Fruit fly (Drosophila melanogaster) whole organism, embryonic: ENCODE data around the gene CG14195.

Source experiments
- B-H2 ChIP-seq: fragments of 200-800 bp; sonication (Bioruptor generic); optimal IDR thresholded peaks from 2 replicates; lab custom pipeline; 2018; ENCODE audit warnings: missing biosample characterization, mild to moderate bottlenecking, missing genetic modification characterization
- CG10431 ChIP-seq: fragments of 200-800 bp; sonication (Bioruptor generic); optimal IDR thresholded peaks from 3 replicates; lab custom pipeline; 2018; ENCODE audit warnings: missing biosample characterization, mild to moderate bottlenecking, missing genetic modification characterization
- CG10654 ChIP-seq: fragments of 200-800 bp; sonication (Bioruptor generic); optimal IDR thresholded peaks from 2 replicates; lab custom pipeline; 2016; ENCODE audit warnings: missing biosample characterization, missing genetic modification characterization
- CG12744 ChIP-seq: fragments of 200-800 bp; sonication (Bioruptor generic); optimal IDR thresholded peaks from 2 replicates; lab custom pipeline; 2016; ENCODE audit warnings: missing biosample characterization, missing genetic modification characterization
- CG14667 ChIP-seq: fragments of 200-800 bp; sonication (Bioruptor generic); IDR thresholded peaks from 2 replicates; pipeline ENCODE4 v1.3.6; 2022; ENCODE audit warnings: missing biosample characterization, missing genetic modification characterization
- CG14860 ChIP-seq: fragments of 200-800 bp; sonication (Bioruptor generic); IDR thresholded peaks from 3 replicates; pipeline ENCODE4 v1.3.6; 2022; ENCODE audit warnings: missing biosample characterization, missing genetic modification characterization; ENCODE audit not compliant: partially characterized antibody
- CG15479 ChIP-seq: fragments of 200-800 bp; sonication (Bioruptor generic); optimal IDR thresholded peaks from 3 replicates; lab custom pipeline; 2019; ENCODE audit warnings: missing biosample characterization, mild to moderate bottlenecking, missing genetic modification characterization, moderate library complexity
- CG17829 ChIP-seq: fragments of 200-800 bp; optimal IDR thresholded peaks from 2 replicates; lab custom pipeline; 2019; ENCODE audit warnings: missing biosample characterization, mild to moderate bottlenecking, missing genetic modification characterization, moderate library complexity
- CG18619 ChIP-seq: fragments of 200-800 bp; sonication (Bioruptor generic); optimal IDR thresholded peaks from 3 replicates; lab custom pipeline; 2017; ENCODE audit warnings: missing biosample characterization, mild to moderate bottlenecking, missing genetic modification characterization
- CG2712 ChIP-seq: fragments of 200-800 bp; optimal IDR thresholded peaks from 3 replicates; lab custom pipeline; 2019; ENCODE audit warnings: missing biosample characterization, mild to moderate bottlenecking, missing genetic modification characterization, moderate library complexity
- CG30403 ChIP-seq: fragments of 200-800 bp; sonication (Bioruptor generic); optimal IDR thresholded peaks from 3 replicates; lab custom pipeline; 2016; ENCODE audit warnings: missing biosample characterization, missing genetic modification characterization
- CG31365 ChIP-seq: fragments of 200-800 bp; sonication (Bioruptor generic); optimal IDR thresholded peaks from 2 replicates; lab custom pipeline; 2018; ENCODE audit warnings: missing biosample characterization, mild to moderate bottlenecking, missing genetic modification characterization
- CG31441 ChIP-seq: fragments of 200-800 bp; sonication (Bioruptor generic); IDR thresholded peaks from 2 replicates; pipeline ENCODE4 v1.3.6; 2022; ENCODE audit warnings: missing biosample characterization, missing genetic modification characterization
- CG3847 ChIP-seq: fragments of 200-800 bp; sonication (Bioruptor generic); IDR thresholded peaks from 2 replicates; pipeline ENCODE4 v1.3.6; 2022; ENCODE audit warnings: missing biosample characterization, missing genetic modification characterization
- CG43689 ChIP-seq: fragments of 200-800 bp; sonication (Bioruptor generic); IDR thresholded peaks from 2 replicates; pipeline ENCODE4 v1.3.6; 2022; ENCODE audit warnings: missing biosample characterization, missing genetic modification characterization
- CG6813 ChIP-seq: fragments of 200-800 bp; sonication (Bioruptor generic); optimal IDR thresholded peaks from 2 replicates; lab custom pipeline; 2017; ENCODE audit warnings: missing biosample characterization, missing genetic modification characterization, mild to moderate bottlenecking, moderate library complexity, missing genetic modification reagents
- CG8765 ChIP-seq: fragments of 200-800 bp; sonication (Bioruptor generic); IDR thresholded peaks from 2 replicates; pipeline ENCODE4 v1.3.6; 2022; ENCODE audit warnings: missing biosample characterization, missing genetic modification characterization
- CG9437 ChIP-seq: fragments of 200-800 bp; sonication (Bioruptor generic); optimal IDR thresholded peaks from 2 replicates; lab custom pipeline; 2018; ENCODE audit warnings: missing biosample characterization, mild to moderate bottlenecking, missing genetic modification characterization
- CG9609 ChIP-seq: fragments of 200-800 bp; sonication (Bioruptor generic); optimal IDR thresholded peaks from 3 replicates; lab custom pipeline; 2016; ENCODE audit warnings: missing biosample characterization, missing genetic modification characterization
- CG9876 ChIP-seq: fragments of 200-800 bp; sonication (Bioruptor generic); optimal IDR thresholded peaks from 2 replicates; lab custom pipeline; 2016; ENCODE audit warnings: missing biosample characterization, missing genetic modification characterization
- Dek ChIP-seq: fragments of 200-800 bp; sonication (Bioruptor generic); optimal IDR thresholded peaks from 3 replicates; lab custom pipeline; 2019; ENCODE audit warnings: missing biosample characterization, mild to moderate bottlenecking, missing genetic modification characterization, moderate library complexity
- Drgx ChIP-seq: fragments of 200-800 bp; sonication (Bioruptor generic); IDR thresholded peaks from 2 replicates; pipeline ENCODE4 v1.3.6; 2022; ENCODE audit warnings: missing biosample characterization, missing genetic modification characterization
- Ets65A ChIP-seq: fragments of 200-800 bp; sonication (Bioruptor generic); peaks from one replicate; lab custom pipeline; 2016; ENCODE audit warnings: missing biosample characterization, missing genetic modification characterization
- Hr3 ChIP-seq: fragments of 200-800 bp; sonication (Bioruptor generic); optimal IDR thresholded peaks from 3 replicates; lab custom pipeline; 2016; ENCODE audit warnings: missing biosample characterization, missing genetic modification characterization
- Hr78 ChIP-seq, 2 experiments: fragments of 200-800 bp in 1 of 2; fragments of >200 bp in 1 of 2; sonication (Bioruptor generic) in 1 of 2; optimal IDR thresholded peaks; 2 replicates each; lab custom pipeline; 2017 to 2019; ENCODE audit warnings: missing biosample characterization in 2 of 2, missing genetic modification characterization in 2 of 2, mild to moderate bottlenecking in 1 of 2, moderate library complexity in 1 of 2
- Hsf ChIP-seq: fragments of 200-800 bp; sonication (Bioruptor generic); optimal IDR thresholded peaks from 3 replicates; lab custom pipeline; 2016; ENCODE audit warnings: missing biosample characterization, missing genetic modification characterization
- Lhr ChIP-seq: fragments of 200-800 bp; sonication (Bioruptor generic); optimal IDR thresholded peaks from 3 replicates; lab custom pipeline; 2017; ENCODE audit warnings: mild to moderate bottlenecking, missing biosample characterization, missing genetic modification reagents, missing genetic modification characterization
- MTF-1 ChIP-seq: fragments of 200-800 bp; sonication (Bioruptor generic); optimal IDR thresholded peaks from 2 replicates; lab custom pipeline; 2018; ENCODE audit warnings: missing biosample characterization, mild to moderate bottlenecking, missing genetic modification characterization, borderline replicate concordance
- Med ChIP-seq: fragments of 200-800 bp; sonication (Bioruptor generic); peaks from one replicate; lab custom pipeline; 2016; ENCODE audit warnings: missing biosample characterization, missing genetic modification characterization, mild to moderate bottlenecking, inconsistent platforms, moderate library complexity
- Mes4 ChIP-seq: fragments of 200-800 bp; sonication (Bioruptor generic); optimal IDR thresholded peaks from 2 replicates; lab custom pipeline; 2016; ENCODE audit warnings: missing biosample characterization, missing genetic modification characterization
- Neu2 ChIP-seq: fragments of 200-800 bp; sonication (Bioruptor generic); optimal IDR thresholded peaks from 3 replicates; lab custom pipeline; 2016; ENCODE audit warnings: missing biosample characterization, missing genetic modification characterization, borderline replicate concordance
- Rx ChIP-seq: fragments of 200-800 bp; sonication (Bioruptor generic); IDR thresholded peaks from 2 replicates; pipeline ENCODE4 v1.3.6; 2022; ENCODE audit warnings: missing biosample characterization, missing genetic modification characterization
- Side ChIP-seq: fragments of 200-800 bp; sonication (Bioruptor generic); optimal IDR thresholded peaks from 2 replicates; lab custom pipeline; 2016; ENCODE audit warnings: missing biosample characterization, missing genetic modification characterization
- Tbp ChIP-seq: fragments of >200 bp; optimal IDR thresholded peaks from 2 replicates; lab custom pipeline; 2018; ENCODE audit warnings: missing biosample characterization, missing genetic modification characterization
- Vsx1 ChIP-seq: fragments of 200-800 bp; sonication (Bioruptor generic); optimal IDR thresholded peaks from 2 replicates; lab custom pipeline; 2017; ENCODE audit warnings: missing biosample characterization, mild to moderate bottlenecking, missing genetic modification characterization, missing genetic modification reagents
- ab ChIP-seq: fragments of 200-800 bp; sonication (Bioruptor generic); optimal IDR thresholded peaks from 2 replicates; lab custom pipeline; 2016; ENCODE audit warnings: missing biosample characterization, missing genetic modification characterization
- ato ChIP-seq: fragments of 200-800 bp; sonication (Bioruptor generic); IDR thresholded peaks from 2 replicates; pipeline ENCODE4 v1.3.6; 2022; ENCODE audit warnings: missing biosample characterization, missing genetic modification characterization; ENCODE audit not compliant: partially characterized antibody
- bsh ChIP-seq, 2 experiments: fragments of 200-800 bp; sonication (Bioruptor generic); optimal IDR thresholded peaks; 2 replicates each; lab custom pipeline; 2017 to 2018; ENCODE audit warnings: mild to moderate bottlenecking in 2 of 2, missing biosample characterization in 2 of 2, missing genetic modification characterization in 2 of 2, moderate library complexity in 1 of 2
- cg ChIP-seq: fragments of 200-800 bp; sonication (Bioruptor generic); optimal IDR thresholded peaks from 3 replicates; lab custom pipeline; 2019; ENCODE audit warnings: missing biosample characterization, mild to moderate bottlenecking, missing genetic modification characterization, moderate library complexity
- chinmo ChIP-seq: fragments of 200-800 bp; sonication (Bioruptor generic); IDR thresholded peaks from 4 replicates; pipeline ENCODE4 v1.3.6; 2022; ENCODE audit warnings: missing biosample characterization, missing genetic modification characterization; ENCODE audit not compliant: partially characterized antibody
- croc ChIP-seq: fragments of 200-800 bp; sonication (Bioruptor generic); conservative IDR thresholded peaks from 3 replicates; pipeline ENCODE4 v1.3.6; 2022; ENCODE audit warnings: missing biosample characterization, missing genetic modification characterization
- hkb ChIP-seq, 2 experiments: fragments of 200-800 bp in 1 of 2; fragments of >200 bp in 1 of 2; sonication (Bioruptor generic) in 1 of 2; IDR thresholded peaks in 1 of 2; optimal IDR thresholded peaks in 1 of 2; 2 replicates each; pipeline versions ENCODE4 v1.3.6 to Lab custom; 2017 to 2022; ENCODE audit warnings: missing biosample characterization in 1 of 2, missing genetic modification characterization in 1 of 2
- jing ChIP-seq: fragments of 200-800 bp; sonication (Bioruptor generic); optimal IDR thresholded peaks from 2 replicates; lab custom pipeline; 2018; ENCODE audit warnings: missing biosample characterization, mild to moderate bottlenecking, missing genetic modification characterization
- mam ChIP-seq: fragments of 200-800 bp; sonication (Bioruptor generic); optimal IDR thresholded peaks from 3 replicates; lab custom pipeline; 2016; ENCODE audit warnings: missing biosample characterization, missing genetic modification characterization
- oc ChIP-seq: fragments of 200-800 bp; sonication (Bioruptor generic); optimal IDR thresholded peaks from 2 replicates; lab custom pipeline; 2018; ENCODE audit warnings: missing biosample characterization, mild to moderate bottlenecking, missing genetic modification characterization, moderate library complexity
- row ChIP-seq: fragments of 200-800 bp; sonication (Bioruptor generic); IDR thresholded peaks from 3 replicates; pipeline ENCODE4 v1.3.6; 2022; ENCODE audit warnings: missing biosample characterization, missing genetic modification characterization
- tgo ChIP-seq: fragments of 200-800 bp; sonication (Bioruptor generic); IDR thresholded peaks from 3 replicates; pipeline ENCODE4 v1.3.6; 2022; ENCODE audit warnings: missing biosample characterization, missing genetic modification characterization
- twi ChIP-seq: fragments of 200-800 bp; optimal IDR thresholded peaks from 2 replicates; lab custom pipeline; 2019; ENCODE audit warnings: missing biosample characterization, mild to moderate bottlenecking, missing genetic modification characterization, moderate library complexity

Gene CG14195

DNA sequence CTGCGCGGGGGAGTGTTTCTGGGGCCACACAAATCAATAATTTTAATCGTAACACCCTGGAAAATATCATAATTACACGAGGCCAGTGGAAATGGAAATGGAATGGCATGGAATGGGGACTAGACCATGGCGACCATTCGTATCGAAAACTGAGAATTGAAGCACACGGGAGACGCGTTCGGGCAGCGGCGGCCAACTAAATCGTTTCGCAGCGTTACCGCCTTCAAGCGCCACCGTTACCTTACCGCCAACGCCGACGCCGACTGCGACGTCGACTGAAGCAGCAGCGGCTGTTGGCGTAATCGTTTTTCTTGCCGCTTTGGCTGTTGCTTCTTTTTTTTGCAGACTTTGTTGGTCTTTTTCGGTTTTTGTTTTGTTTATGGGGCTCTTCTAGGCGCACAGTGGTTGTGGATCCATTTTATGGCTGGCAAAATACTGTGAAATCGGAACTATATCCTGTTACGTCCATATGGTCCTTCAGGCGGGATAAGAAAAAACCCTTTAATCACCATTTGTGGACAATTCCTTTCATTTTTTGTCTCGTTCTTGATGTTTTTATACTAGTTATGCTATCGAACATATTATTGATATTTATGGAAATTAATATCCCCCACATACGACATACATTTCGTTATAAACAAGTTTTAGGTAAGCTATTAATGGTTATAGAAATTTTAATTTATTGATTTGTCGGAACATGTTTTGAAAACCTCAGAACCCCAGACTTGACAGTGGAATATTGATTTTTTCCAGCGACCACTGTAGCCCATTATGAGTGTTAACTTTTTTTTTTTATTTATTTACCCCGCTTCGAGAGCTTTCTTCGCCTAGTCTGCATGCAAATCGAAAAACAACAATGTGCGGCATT is 46.5 kb downstream of the CG14195 start (continued):
- no peak for TF ChIP-seq bsh (GFP tag; optimal IDR thresholded peaks at IDR 0.05; lab: Kevin White, UChicago)
- TF ChIP-seq mam (GFP tag; lab: Kevin White, UChicago), result peak; percentile 16
- TF ChIP-seq hkb (optimal IDR thresholded peaks at IDR 0.05; lab: Kevin White, UChicago), result no peak
- no peak for TF ChIP-seq hkb (GFP tag; IDR thresholded peaks at IDR 0.05; lab: Robert Waterston, UW)
- TF ChIP-seq Rx, result no peak
- no peak for TF ChIP-seq Vsx1
- TF ChIP-seq Lhr, result no peak
- no peak for TF ChIP-seq CG31365 (tag; lab: Kevin White, UChicago)
- TF ChIP-seq Hr78 (GFP tag; optimal IDR thresholded peaks at IDR 0.05; lab: Kevin White, UChicago), result no peak
- TF ChIP-seq ato (GFP tag; lab: Robert Waterston, UW), result no peak
- no peak for TF ChIP-seq CG12744
- TF ChIP-seq Side (GFP tag; lab: Kevin White, UChicago), result no peak
- TF ChIP-seq Hsf (GFP tag; lab: Kevin White, UChicago), result no peak
- peak; percentile 31; the same call in 1 of the 3 replicates for TF ChIP-seq tgo
- no peak for TF ChIP-seq CG6813 (GFP tag; lab: Kevin White, UChicago)
- TF ChIP-seq chinmo (GFP tag; lab: Robert Waterston, UW), result peak; percentile 78; the same call in 2 of the 4 replicates
- no peak for TF ChIP-seq Neu2
- TF ChIP-seq CG9437 (GFP tag; lab: Kevin White, UChicago), result peak; percentile 42
- no peak for TF ChIP-seq CG2712 (tag; lab: Kevin White, UChicago)
- TF ChIP-seq CG14860 (GFP tag; lab: Robert Waterston, UW), result no peak
- TF ChIP-seq Drgx (GFP tag; lab: Robert Waterston, UW), result peak; percentile 43
- TF ChIP-seq row (GFP tag; lab: Robert Waterston, UW), result peak; percentile 24
- no peak for TF ChIP-seq ab (GFP tag; lab: Kevin White, UChicago)
- no peak for TF ChIP-seq CG9876 (GFP tag; lab: Kevin White, UChicago)
- TF ChIP-seq CG10654, result no peak
- peak; percentile 2 for TF ChIP-seq CG30403
- TF ChIP-seq cg (GFP tag; lab: Kevin White, UChicago), result no peak
- TF ChIP-seq Dek (tag; lab: Kevin White, UChicago), result no peak
- no peak for TF ChIP-seq CG8765 (GFP tag; lab: Robert Waterston, UW)
- TF ChIP-seq CG43689 (GFP tag; lab: Robert Waterston, UW), result no peak
- no peak for TF ChIP-seq Hr3 (GFP tag; lab: Kevin White, UChicago)
- TF ChIP-seq B-H2 (GFP tag; lab: Kevin White, UChicago), result no peak
- no peak for TF ChIP-seq twi (tag; lab: Kevin White, UChicago)
- no peak for TF ChIP-seq Tbp (GFP tag; lab: Kevin White, UChicago)
- peak; percentile 35; the same call in 1 of the 2 replicates for TF ChIP-seq CG14667 (GFP tag; lab: Robert Waterston, UW)
- TF ChIP-seq CG17829, result no peak
- no peak for TF ChIP-seq oc
- no peak for TF ChIP-seq Mes4 (GFP tag; lab: Kevin White, UChicago)
- TF ChIP-seq CG15479 (GFP tag; lab: Kevin White, UChicago), result no peak
- TF ChIP-seq CG10431, result no peak
- peak; percentile 40 for TF ChIP-seq CG18619 (GFP tag; lab: Kevin White, UChicago)
- peak; percentile 84 for TF ChIP-seq Med
- no peak for TF ChIP-seq CG31441 (GFP tag; lab: Robert Waterston, UW)
- TF ChIP-seq CG3847 (GFP tag; lab: Robert Waterston, UW), result no peak
- TF ChIP-seq croc (GFP tag; lab: Robert Waterston, UW), result no peak
- no peak for TF ChIP-seq MTF-1 (GFP tag; lab: Kevin White, UChicago)
- TF ChIP-seq Ets65A, result peak; percentile 75
- no peak for TF ChIP-seq jing (GFP tag; lab: Kevin White, UChicago)
- no peak for TF ChIP-seq CG9609
